Fruit fly (Drosophila melanogaster) whole organism, embryonic: Measurements from ENCODE around the gene CG12581.

Experiments
- CG8281 ChIP-seq: fragments of 200-800 bp; sonication (Bioruptor generic); optimal IDR thresholded peaks from 2 replicates; lab custom pipeline; 2018; ENCODE audit warnings: missing biosample characterization, mild to moderate bottlenecking, missing genetic modification characterization, moderate library complexity
- NC2β ChIP-seq: fragments of 200-800 bp; sonication (Bioruptor generic); optimal IDR thresholded peaks from 2 replicates; lab custom pipeline; 2016; ENCODE audit warnings: missing biosample characterization, missing genetic modification characterization
- Opbp ChIP-seq: fragments of 200-800 bp; sonication (Bioruptor generic); IDR thresholded peaks from 3 replicates; pipeline ENCODE4 v1.3.6; 2022; ENCODE audit warnings: missing biosample characterization, missing genetic modification characterization; ENCODE audit not compliant: partially characterized antibody
- chm ChIP-seq: fragments of 200-800 bp; sonication (Bioruptor generic); IDR thresholded peaks from 2 replicates; pipeline ENCODE4 v1.3.6; 2022; ENCODE audit warnings: missing biosample characterization, missing genetic modification characterization
- exex ChIP-seq: fragments of 200-800 bp; sonication (Bioruptor generic); optimal IDR thresholded peaks from 4 replicates; lab custom pipeline; 2018; ENCODE audit warnings: missing biosample characterization, mild to moderate bottlenecking, missing genetic modification characterization, moderate library complexity

DNA sequence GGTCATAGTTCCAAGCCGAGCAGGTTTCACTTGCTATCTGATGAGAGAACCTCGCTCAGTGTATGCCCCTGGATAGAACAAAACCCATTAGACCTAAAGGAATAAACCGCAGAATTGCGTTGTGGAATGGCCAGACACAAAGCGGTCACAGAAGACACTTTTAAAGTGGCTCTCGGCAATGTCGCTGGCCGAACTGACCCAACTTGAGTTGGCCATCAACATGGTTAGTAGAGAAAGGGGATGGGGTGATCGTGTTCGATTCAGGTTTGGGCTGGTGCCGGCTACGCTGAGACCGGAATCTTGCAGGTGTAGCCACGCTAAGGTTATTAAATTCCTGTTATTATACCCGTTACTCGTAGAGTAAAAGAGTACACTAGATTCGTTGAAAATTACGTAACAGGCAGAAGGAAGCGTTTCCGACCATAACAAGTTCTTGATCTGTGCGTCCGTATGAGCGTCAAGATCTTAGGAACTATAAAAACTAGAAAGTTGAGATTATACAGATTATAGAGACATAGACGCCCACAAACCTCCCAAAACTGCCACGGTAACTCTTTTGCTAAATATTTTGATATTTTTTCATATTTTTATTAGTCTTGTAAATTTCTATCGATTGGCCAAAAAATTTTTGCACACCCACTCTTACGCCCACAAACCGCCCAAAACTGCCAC, 6.2 kb downstream of the CG12581 start:
- TF ChIP-seq exex (tag; lab: Kevin White, UChicago), result no peak
- TF ChIP-seq NC2β (GFP tag; lab: Kevin White, UChicago), result no peak
- no peak for TF ChIP-seq CG8281
- TF ChIP-seq Opbp (GFP tag; lab: Robert Waterston, UW), result no peak
- no peak for TF ChIP-seq chm
